Worm (Caenorhabditis elegans): Measurements from ENCODE around the gene F10G7.5.

- no peak for TF ChIP-seq ama-1 (optimal IDR thresholded peaks at IDR 0.05)
- no peak for TF ChIP-seq flt-1 (GFP tag; IDR thresholded peaks at IDR 0.05)
Measured at ce11 chrII:4675481-4675880, 17.7 kb upstream of the F10G7.5 start, which contains the start of gene T05A7.3.
